Worm (Caenorhabditis elegans) whole organism, young adult: ENCODE measurements around the gene atg-16.2.
A peak's percentile ranks its signal among the peaks of the same experiment; 100 is the strongest.

Experiments
- B0336.3 ChIP-seq: fragments of 200-800 bp; sonication (Bioruptor generic); IDR thresholded peaks from 2 replicates; pipeline ENCODE4 v1.3.6; 2022; ENCODE audit warnings: missing genetic modification characterization, missing compliant biosample characterization
- C17E4.6 ChIP-seq: fragments of 200-800 bp; sonication (Bioruptor generic); IDR thresholded peaks from 2 replicates; pipeline ENCODE4 v1.3.6; 2022; ENCODE audit warnings: missing genetic modification reagents, missing genetic modification characterization, missing compliant biosample characterization
- F39B2.1 ChIP-seq: fragments of 200-800 bp; sonication (Bioruptor generic); IDR thresholded peaks from 2 replicates; pipeline ENCODE4 v1.3.6; 2022; ENCODE audit warnings: missing genetic modification reagents, missing genetic modification characterization, missing compliant biosample characterization
- F55B11.4 ChIP-seq: sonication (generic microtip); optimal IDR thresholded peaks from 2 replicates; lab custom pipeline; 2016; ENCODE audit warnings: missing compliant biosample characterization, missing genetic modification characterization, borderline replicate concordance; ENCODE audit not compliant: insufficient read depth
- F57A8.1 ChIP-seq: fragments of 200-800 bp; sonication (Bioruptor generic); optimal IDR thresholded peaks from 2 replicates; lab custom pipeline; 2018; ENCODE audit warnings: mild to moderate bottlenecking, missing genetic modification characterization, moderate library complexity, missing compliant biosample characterization
- T07F8.4 ChIP-seq: sonication (generic microtip); optimal IDR thresholded peaks from 2 replicates; lab custom pipeline; 2016; ENCODE audit warnings: mild to moderate bottlenecking, missing genetic modification characterization, moderate library complexity, missing compliant biosample characterization
- Y53G8AR.9 ChIP-seq: fragments of 200-800 bp; sonication (Bioruptor generic); conservative IDR thresholded peaks from 2 replicates; pipeline ENCODE4 v1.3.6; 2022; ENCODE audit warnings: missing genetic modification reagents, missing genetic modification characterization, missing compliant biosample characterization
- ZK185.1 ChIP-seq: sonication (generic microtip); optimal IDR thresholded peaks from 2 replicates; lab custom pipeline; 2016; ENCODE audit warnings: mild to moderate bottlenecking, missing genetic modification characterization, missing compliant biosample characterization; ENCODE audit not compliant: poor library complexity, severe bottlenecking
- ama-1 ChIP-seq, 3 experiments: fragments of 150-350 bp in 1 of 3; sonication (generic microtip) in 2 of 3; optimal IDR thresholded peaks; 2 replicates each; lab custom pipeline; 2014 to 2018; ENCODE audit warnings: missing biosample characterization in 2 of 3, missing genetic modification characterization in 2 of 3, missing genetic modification reagents in 2 of 3
- attf-3 ChIP-seq: fragments of 200-800 bp; sonication (Bioruptor generic); conservative IDR thresholded peaks from 2 replicates; pipeline ENCODE4 v1.3.6; 2022; ENCODE audit warnings: missing genetic modification reagents, missing genetic modification characterization, missing compliant biosample characterization
- ceh-79 ChIP-seq: sonication (generic microtip); optimal IDR thresholded peaks from 2 replicates; lab custom pipeline; 2017; ENCODE audit warnings: mild to moderate bottlenecking, missing genetic modification characterization, missing compliant biosample characterization
- ceh-91 ChIP-seq: fragments of 200-800 bp; sonication (Bioruptor generic); IDR thresholded peaks from 2 replicates; pipeline ENCODE4 v1.3.6; 2022; ENCODE audit warnings: missing genetic modification reagents, missing genetic modification characterization, missing compliant biosample characterization
- egrh-3 ChIP-seq: fragments of 200-800 bp; sonication (Bioruptor generic); IDR thresholded peaks from 2 replicates; pipeline ENCODE4 v1.3.6; 2022; ENCODE audit warnings: missing genetic modification reagents, missing genetic modification characterization, missing compliant biosample characterization
- hlh-26 ChIP-seq: fragments of 200-800 bp; sonication (Bioruptor generic); conservative IDR thresholded peaks from 2 replicates; pipeline ENCODE4 v1.3.6; 2022; ENCODE audit warnings: missing genetic modification reagents, missing genetic modification characterization, missing compliant biosample characterization
- hmg-1.2 ChIP-seq: fragments of 200-800 bp; sonication (Bioruptor generic); IDR thresholded peaks from 2 replicates; pipeline ENCODE4 v1.3.6; 2022; ENCODE audit warnings: missing genetic modification reagents, missing genetic modification characterization, missing compliant biosample characterization
- hmg-20 ChIP-seq: fragments of 200-800 bp; sonication (Bioruptor generic); IDR thresholded peaks from 2 replicates; pipeline ENCODE4 v1.3.6; 2022; ENCODE audit warnings: missing genetic modification reagents, missing genetic modification characterization, missing compliant biosample characterization
- lin-35 ChIP-seq, 3 experiments: fragments of 150-350 bp in 2 of 3; sonication (generic microtip) in 1 of 3; optimal IDR thresholded peaks; 2 replicates each; lab custom pipeline; 2014 to 2018; ENCODE audit warnings: missing biosample characterization in 3 of 3, missing genetic modification characterization in 3 of 3, missing genetic modification reagents in 3 of 3
- lsy-27 ChIP-seq: sonication (generic microtip); optimal IDR thresholded peaks from 2 replicates; lab custom pipeline; 2017; ENCODE audit warnings: missing genetic modification characterization, mild to moderate bottlenecking, missing compliant biosample characterization, antibody characterized with exemption, missing genotype, borderline replicate concordance; ENCODE audit not compliant: insufficient read depth
- madf-10 ChIP-seq: sonication (generic microtip); optimal IDR thresholded peaks from 2 replicates; lab custom pipeline; 2016; ENCODE audit warnings: mild to moderate bottlenecking, missing genetic modification characterization, missing compliant biosample characterization
- mxl-1 ChIP-seq: sonication (generic microtip); optimal IDR thresholded peaks from 2 replicates; lab custom pipeline; 2016; ENCODE audit warnings: missing genetic modification characterization, missing compliant biosample characterization
- nhr-120 ChIP-seq: fragments of 200-800 bp; sonication (Bioruptor generic); IDR thresholded peaks from 2 replicates; pipeline ENCODE4 v1.3.6; 2022; ENCODE audit warnings: missing genetic modification characterization, missing compliant biosample characterization
- nhr-80 ChIP-seq: sonication (generic microtip); optimal IDR thresholded peaks from 2 replicates; lab custom pipeline; 2016; ENCODE audit warnings: missing genetic modification characterization, missing compliant biosample characterization
- rcor-1 ChIP-seq: fragments of 200-800 bp; sonication (Bioruptor generic); IDR thresholded peaks from 2 replicates; pipeline ENCODE4 v1.3.6; 2022; ENCODE audit warnings: missing genetic modification reagents, missing genetic modification characterization, missing compliant biosample characterization
- sdz-38 ChIP-seq: sonication (generic microtip); optimal IDR thresholded peaks from 2 replicates; lab custom pipeline; 2016; ENCODE audit warnings: missing genotype, missing genetic modification characterization, missing compliant biosample characterization
- sea-2 ChIP-seq: fragments of 200-800 bp; sonication (Bioruptor generic); IDR thresholded peaks from 2 replicates; pipeline ENCODE4 v1.3.6; 2022; ENCODE audit warnings: missing genetic modification characterization, missing compliant biosample characterization
- snpc-1.1 ChIP-seq: sonication (generic microtip); optimal IDR thresholded peaks from 2 replicates; lab custom pipeline; 2017; ENCODE audit warnings: missing genetic modification characterization, mild to moderate bottlenecking, missing compliant biosample characterization, antibody characterized with exemption, moderate library complexity, missing genotype, missing genetic modification reagents; ENCODE audit not compliant: insufficient read depth
- tbp1 ChIP-seq: fragments of 200-800 bp; sonication (Bioruptor generic); optimal IDR thresholded peaks from 2 replicates; lab custom pipeline; 2018; ENCODE audit warnings: mild to moderate bottlenecking, missing genetic modification characterization, missing compliant biosample characterization
- tbx-9 ChIP-seq: sonication (generic microtip); optimal IDR thresholded peaks from 2 replicates; lab custom pipeline; 2016; ENCODE audit warnings: borderline replicate concordance, missing genetic modification characterization, inconsistent platforms, missing compliant biosample characterization
- xnd-1 ChIP-seq: sonication (generic microtip); optimal IDR thresholded peaks from 2 replicates; lab custom pipeline; 2016; ENCODE audit warnings: missing genotype, missing genetic modification reagents, missing genetic modification characterization, missing compliant biosample characterization
- zfh-2 ChIP-seq: fragments of 200-800 bp; sonication (Bioruptor generic); conservative IDR thresholded peaks from 2 replicates; pipeline ENCODE4 v1.3.6; 2022; ENCODE audit warnings: missing genetic modification reagents, missing genetic modification characterization, missing compliant biosample characterization
- zim-3 ChIP-seq: sonication (generic microtip); optimal IDR thresholded peaks from 2 replicates; lab custom pipeline; 2017; ENCODE audit warnings: mild to moderate bottlenecking, missing genetic modification characterization, moderate library complexity, missing compliant biosample characterization
- ztf-22 ChIP-seq: fragments of 200-800 bp; sonication (Bioruptor generic); optimal IDR thresholded peaks from 2 replicates; lab custom pipeline; 2018; ENCODE audit warnings: mild to moderate bottlenecking, missing genetic modification characterization, moderate library complexity, missing compliant biosample characterization
- ztf-28 ChIP-seq: fragments of 200-800 bp; sonication (Bioruptor generic); IDR thresholded peaks from 2 replicates; pipeline ENCODE4 v1.3.6; 2022; ENCODE audit warnings: missing genetic modification reagents, missing genetic modification characterization, missing compliant biosample characterization
- ztf-3 ChIP-seq: fragments of 200-800 bp; sonication (Bioruptor generic); optimal IDR thresholded peaks from 2 replicates; lab custom pipeline; 2018; ENCODE audit warnings: mild to moderate bottlenecking, missing genetic modification characterization, missing compliant biosample characterization

Gene atg-16.2

DNA sequence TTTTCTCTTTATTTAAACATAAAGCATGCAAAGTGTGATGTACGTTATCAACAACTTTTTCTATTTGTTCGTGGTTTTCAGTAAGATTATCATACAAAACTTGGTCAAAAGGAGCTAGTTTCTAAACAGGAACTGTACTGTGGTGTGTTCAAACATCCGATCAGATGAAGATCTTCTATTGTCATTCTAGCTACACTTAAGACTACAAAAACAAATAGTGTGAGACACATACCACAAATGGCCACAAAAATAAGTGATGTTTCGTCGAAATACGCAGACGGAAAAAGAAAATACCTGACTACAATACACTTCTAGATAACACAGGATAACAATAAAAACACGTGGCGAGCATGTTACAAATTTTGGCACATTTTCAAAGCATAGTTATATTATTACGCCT, 4.5 kb downstream of the atg-16.2 start:
- peak; percentile 58 for TF ChIP-seq nhr-80 (tag; lab: Kevin White, UChicago)
- no peak for TF ChIP-seq ceh-79 (tag; lab: Kevin White, UChicago)

DNA sequence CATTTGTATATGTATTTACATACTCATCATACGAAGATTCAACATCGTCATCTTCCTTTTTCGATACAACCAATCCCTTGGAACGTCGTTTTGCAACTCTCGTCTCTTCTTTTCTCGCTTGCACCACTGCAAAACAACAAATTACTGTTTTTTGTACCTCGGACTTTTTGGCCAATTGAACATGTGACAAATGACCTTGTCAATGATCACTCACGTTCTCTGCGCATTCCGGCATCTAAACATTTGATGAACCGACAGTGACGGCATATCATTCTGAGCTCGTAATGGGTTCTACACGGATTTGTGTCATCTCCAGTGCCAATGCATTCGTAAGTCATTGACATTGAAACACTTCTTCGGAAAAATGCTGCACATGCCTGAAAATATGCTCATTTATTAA, 5.0 kb downstream of the atg-16.2 start:
- TF ChIP-seq sdz-38 (tag; lab: Kevin White, UChicago) (no peak), Y53G8AR.9 (GFP tag; lab: Robert Waterston, UW) (no peak), snpc-1.1 (tag; lab: Kevin White, UChicago) (no peak), ztf-28 (GFP tag; lab: Robert Waterston, UW) (no peak), hmg-20 (GFP tag; lab: Robert Waterston, UW) (no peak), F57A8.1 (no peak), tbp1 (no peak), F55B11.4 (tag; lab: Kevin White, UChicago) (no peak), madf-10 (tag; lab: Kevin White, UChicago) (no peak), zfh-2 (GFP tag; lab: Robert Waterston, UW) (no peak), ztf-3 (GFP tag; lab: Kevin White, UChicago) (no peak), ama-1 (optimal IDR thresholded peaks at IDR 0.05; lab: Kevin White, UChicago) (no peak), ama-1 (GFP tag; optimal IDR thresholded peaks at IDR 0.05; lab: Kevin White, UChicago) (no peak), nhr-120 (GFP tag; lab: Robert Waterston, UW) (no peak), lin-35 (GFP tag; optimal IDR thresholded peaks at IDR 0.05; lab: Kevin White, UChicago) (no peak), tbx-9 (tag; lab: Kevin White, UChicago) (no peak)

ce11 chrII:6443710-6444109, 9.5 kb downstream of the atg-16.2 start, which contains the start of gene K06A1.2:
Gene K06A1.2, plus strand, starts transcription at chrII:6444010.
- TF ChIP-seq hmg-1.2 (GFP tag; lab: Robert Waterston, UW) (no peak), attf-3 (GFP tag; lab: Robert Waterston, UW) (no peak), ceh-91 (no peak)

- TF ChIP-seq rcor-1 (GFP tag; lab: Robert Waterston, UW) = no peak
- TF ChIP-seq zim-3 (tag; lab: Kevin White, UChicago) = no peak
- TF ChIP-seq lsy-27 = no peak
- no peak for TF ChIP-seq ZK185.1 (tag; lab: Kevin White, UChicago)
- TF ChIP-seq sea-2 = no peak
- no peak for TF ChIP-seq xnd-1 (tag; lab: Kevin White, UChicago)
- no peak for TF ChIP-seq F39B2.1 (GFP tag; lab: Robert Waterston, UW)
- no peak for TF ChIP-seq T07F8.4 (tag; lab: Kevin White, UChicago)
- TF ChIP-seq mxl-1 (tag; lab: Kevin White, UChicago) = no peak
These were observed 12.1 kb downstream of the atg-16.2 start, which contains the start of gene cutl-16 for ce11 chrII:6441128-6441527. Gene cutl-16, plus strand, starts transcription at chrII:6441428.

- no peak for TF ChIP-seq Y53G8AR.9 (GFP tag; lab: Robert Waterston, UW)
- no peak for TF ChIP-seq C17E4.6 (GFP tag; lab: Robert Waterston, UW)
- no peak for TF ChIP-seq xnd-1 (tag; lab: Kevin White, UChicago)
- TF ChIP-seq B0336.3 (GFP tag; lab: Robert Waterston, UW) = no peak
- no peak for TF ChIP-seq egrh-3 (GFP tag; lab: Robert Waterston, UW)
- no peak for TF ChIP-seq hlh-26 (GFP tag; lab: Robert Waterston, UW)
- no peak for TF ChIP-seq ztf-22 (GFP tag; lab: Kevin White, UChicago)
These were observed 16.3 kb downstream of the atg-16.2 start for ce11 chrII:6436845-6437244.
